Fruit fly (Drosophila melanogaster) whole organism, prepupa: ENCODE results near the gene Arpc4.

Source experiments
- Blimp-1 ChIP-seq: fragments of 200-800 bp; sonication (Bioruptor generic); optimal IDR thresholded peaks from 3 replicates; lab custom pipeline; 2017; ENCODE audit warnings: missing biosample characterization, missing genetic modification characterization, mild to moderate bottlenecking, moderate library complexity, missing genetic modification reagents
- CG10631 ChIP-seq: fragments of 200-800 bp; sonication (Bioruptor generic); optimal IDR thresholded peaks from 2 replicates; lab custom pipeline; 2016; ENCODE audit warnings: missing biosample characterization, missing genetic modification characterization
- CG10669 ChIP-seq: fragments of 200-800 bp; sonication (Bioruptor generic); optimal IDR thresholded peaks from 3 replicates; lab custom pipeline; 2018; ENCODE audit warnings: missing biosample characterization, mild to moderate bottlenecking, missing genetic modification characterization, moderate library complexity
- CG11294 ChIP-seq: fragments of 200-800 bp; sonication (Bioruptor generic); IDR thresholded peaks from 2 replicates; pipeline ENCODE4 v1.3.6; 2022; ENCODE audit warnings: missing biosample characterization, missing genetic modification characterization
- CG11762 ChIP-seq: fragments of 200-800 bp; sonication (Bioruptor generic); optimal IDR thresholded peaks from 3 replicates; lab custom pipeline; 2016; ENCODE audit warnings: missing biosample characterization, missing genetic modification characterization; ENCODE audit not compliant: insufficient read depth
- CG15336 ChIP-seq: fragments of 200-800 bp; sonication (Bioruptor generic); IDR thresholded peaks from 2 replicates; pipeline ENCODE4 v1.3.6; 2022; ENCODE audit warnings: missing biosample characterization, missing genetic modification characterization
- CG1621 ChIP-seq: fragments of 200-800 bp; sonication (Bioruptor generic); optimal IDR thresholded peaks from 3 replicates; lab custom pipeline; 2018; ENCODE audit warnings: missing biosample characterization, mild to moderate bottlenecking, missing genetic modification characterization
- CG16779 ChIP-seq: fragments of 200-800 bp; sonication (Bioruptor generic); optimal IDR thresholded peaks from 3 replicates; lab custom pipeline; 2017; ENCODE audit warnings: missing biosample characterization, mild to moderate bottlenecking, missing genetic modification characterization
- CG31627 ChIP-seq: fragments of 200-800 bp; sonication (Bioruptor generic); optimal IDR thresholded peaks from 3 replicates; lab custom pipeline; 2016; ENCODE audit warnings: missing biosample characterization, missing genetic modification characterization
- CG32006 ChIP-seq: fragments of 200-800 bp; sonication (Bioruptor generic); optimal IDR thresholded peaks from 3 replicates; lab custom pipeline; 2017; ENCODE audit warnings: missing biosample characterization, mild to moderate bottlenecking, missing genetic modification characterization
- CG34406 ChIP-seq: fragments of 200-800 bp; sonication (Bioruptor generic); optimal IDR thresholded peaks from 3 replicates; lab custom pipeline; 2016; ENCODE audit warnings: missing biosample characterization, missing genetic modification characterization
- CG4318 ChIP-seq: fragments of 200-800 bp; sonication (Bioruptor generic); optimal IDR thresholded peaks from 3 replicates; lab custom pipeline; 2017; ENCODE audit warnings: missing biosample characterization, mild to moderate bottlenecking, missing genetic modification characterization
- CG6792 ChIP-seq: fragments of 200-800 bp; sonication (Bioruptor generic); optimal IDR thresholded peaks from 3 replicates; lab custom pipeline; 2016; ENCODE audit warnings: missing biosample characterization, missing genetic modification characterization
- CG7368 ChIP-seq: fragments of 200-800 bp; sonication (Bioruptor generic); optimal IDR thresholded peaks from 3 replicates; lab custom pipeline; 2016; ENCODE audit warnings: missing biosample characterization, missing genetic modification characterization
- CG8632 ChIP-seq: fragments of 200-800 bp; sonication (Bioruptor generic); optimal IDR thresholded peaks from 3 replicates; lab custom pipeline; 2016; ENCODE audit warnings: missing biosample characterization, missing genetic modification characterization
- CG9139 ChIP-seq: fragments of 200-800 bp; sonication (Bioruptor generic); optimal IDR thresholded peaks from 3 replicates; lab custom pipeline; 2017; ENCODE audit warnings: missing biosample characterization, mild to moderate bottlenecking, missing genetic modification characterization
- Eip75B ChIP-seq: fragments of 200-800 bp; sonication (Bioruptor generic); optimal IDR thresholded peaks from 3 replicates; lab custom pipeline; 2016; ENCODE audit warnings: missing biosample characterization, missing genetic modification characterization
- Eip78C ChIP-seq: fragments of 200-800 bp; sonication (Bioruptor generic); peaks from one replicate; lab custom pipeline; 2016; ENCODE audit warnings: missing biosample characterization, missing genetic modification characterization
- Eip93F ChIP-seq: fragments of 200-800 bp; sonication (Bioruptor generic); optimal IDR thresholded peaks from 2 replicates; lab custom pipeline; 2016; ENCODE audit warnings: missing biosample characterization, mild to moderate bottlenecking, missing genetic modification characterization
- Ets21C ChIP-seq: fragments of 200-800 bp; sonication (Bioruptor generic); optimal IDR thresholded peaks from 3 replicates; lab custom pipeline; 2016; ENCODE audit warnings: missing biosample characterization, missing genetic modification characterization
- Ets96B ChIP-seq: fragments of 200-800 bp; optimal IDR thresholded peaks from 2 replicates; lab custom pipeline; 2019; ENCODE audit warnings: missing biosample characterization, mild to moderate bottlenecking, missing genetic modification characterization, moderate library complexity
- Gug ChIP-seq: fragments of 200-800 bp; sonication (Bioruptor generic); IDR thresholded peaks from 2 replicates; pipeline ENCODE4 v1.3.6; 2022; ENCODE audit warnings: missing biosample characterization, missing genetic modification characterization
- Hr38 ChIP-seq: sonication (Bioruptor generic); optimal IDR thresholded peaks from 2 replicates; lab custom pipeline; 2016; ENCODE audit warnings: missing biosample characterization, missing genetic modification characterization
- Hr4 ChIP-seq: fragments of 200-800 bp; sonication (Bioruptor generic); optimal IDR thresholded peaks from 3 replicates; lab custom pipeline; 2016; ENCODE audit warnings: missing biosample characterization, missing genetic modification characterization
- Met ChIP-seq: fragments of 200-800 bp; sonication (Bioruptor generic); optimal IDR thresholded peaks from 3 replicates; lab custom pipeline; 2016; ENCODE audit warnings: missing biosample characterization, missing genetic modification characterization
- OdsH ChIP-seq: fragments of 200-800 bp; sonication (Bioruptor generic); optimal IDR thresholded peaks from 3 replicates; lab custom pipeline; 2016; ENCODE audit warnings: missing biosample characterization, missing genetic modification characterization
- Sox102F ChIP-seq: fragments of 200-800 bp; sonication (Bioruptor generic); optimal IDR thresholded peaks from 2 replicates; lab custom pipeline; 2016; ENCODE audit warnings: missing biosample characterization, mild to moderate bottlenecking, missing genetic modification characterization
- Sox14 ChIP-seq: fragments of 200-800 bp; sonication (Bioruptor generic); optimal IDR thresholded peaks from 3 replicates; lab custom pipeline; 2016; ENCODE audit warnings: missing biosample characterization, missing genetic modification characterization
- Sox15 ChIP-seq: fragments of 200-800 bp; sonication (Bioruptor generic); optimal IDR thresholded peaks from 3 replicates; lab custom pipeline; 2016; ENCODE audit warnings: missing biosample characterization, missing genetic modification characterization
- achi ChIP-seq: fragments of 200-800 bp; sonication (Bioruptor generic); optimal IDR thresholded peaks from 3 replicates; lab custom pipeline; 2016; ENCODE audit warnings: missing biosample characterization, missing genetic modification characterization
- acj6 ChIP-seq: fragments of 200-800 bp; sonication (Bioruptor generic); optimal IDR thresholded peaks from 3 replicates; lab custom pipeline; 2016; ENCODE audit warnings: missing biosample characterization, missing genetic modification characterization
- dac ChIP-seq: fragments of 200-800 bp; sonication (Bioruptor generic); optimal IDR thresholded peaks from 2 replicates; lab custom pipeline; 2017; ENCODE audit warnings: missing biosample characterization, mild to moderate bottlenecking, missing genetic modification characterization
- dsx ChIP-seq: fragments of 200-800 bp; optimal IDR thresholded peaks from 3 replicates; lab custom pipeline; 2019; ENCODE audit warnings: missing biosample characterization, mild to moderate bottlenecking, missing genetic modification characterization, moderate library complexity; ENCODE audit not compliant: poor library complexity, severe bottlenecking
- eg ChIP-seq: fragments of 200-800 bp; sonication (Bioruptor generic); IDR thresholded peaks from 3 replicates; pipeline ENCODE4 v1.3.6; 2022; ENCODE audit warnings: missing biosample characterization, missing genetic modification characterization
- fkh ChIP-seq: fragments of 200-800 bp; sonication (Bioruptor generic); optimal IDR thresholded peaks from 3 replicates; lab custom pipeline; 2017; ENCODE audit warnings: missing biosample characterization, mild to moderate bottlenecking, missing genetic modification characterization, moderate library complexity
- lz ChIP-seq: fragments of 200-800 bp; sonication (Bioruptor generic); optimal IDR thresholded peaks from 3 replicates; lab custom pipeline; 2016; ENCODE audit warnings: missing biosample characterization, missing genetic modification characterization
- net ChIP-seq: fragments of 200-800 bp; sonication (Bioruptor generic); optimal IDR thresholded peaks from 3 replicates; lab custom pipeline; 2016; ENCODE audit warnings: missing biosample characterization, missing genetic modification characterization
- pdm3 ChIP-seq: fragments of 200-800 bp; sonication (Bioruptor generic); optimal IDR thresholded peaks from 3 replicates; lab custom pipeline; 2016; ENCODE audit warnings: missing biosample characterization, missing genetic modification characterization
- salr ChIP-seq, 2 experiments: fragments of 200-800 bp; sonication (Bioruptor generic); optimal IDR thresholded peaks; 3 replicates each; lab custom pipeline; 2016 to 2018; ENCODE audit warnings: missing biosample characterization in 2 of 2, missing genetic modification characterization in 2 of 2, mild to moderate bottlenecking in 1 of 2
- spab ChIP-seq: fragments of 200-800 bp; sonication (Bioruptor generic); optimal IDR thresholded peaks from 2 replicates; lab custom pipeline; 2017; ENCODE audit warnings: missing biosample characterization, mild to moderate bottlenecking, missing genetic modification characterization, missing genetic modification reagents
- svp ChIP-seq: fragments of 200-800 bp; sonication (Bioruptor generic); peaks from one replicate; lab custom pipeline; 2016; ENCODE audit warnings: missing biosample characterization, missing genetic modification characterization
- topi ChIP-seq: fragments of 200-800 bp; sonication (Bioruptor generic); optimal IDR thresholded peaks from 3 replicates; lab custom pipeline; 2016; ENCODE audit warnings: missing biosample characterization, missing genetic modification characterization
- vri ChIP-seq: fragments of 200-800 bp; sonication (Bioruptor generic); optimal IDR thresholded peaks from 3 replicates; lab custom pipeline; 2016; ENCODE audit warnings: missing biosample characterization, mild to moderate bottlenecking, missing genetic modification characterization

Gene Arpc4

dm6 chr2L:6092300-6092699 is 32.6 kb upstream of the Arpc4 start:
- TF ChIP-seq CG32006 (no peak), Ets21C (GFP tag; lab: Kevin White, UChicago) (no peak), CG9139 (GFP tag; lab: Kevin White, UChicago) (no peak), CG7368 (GFP tag; lab: Kevin White, UChicago) (no peak), Eip75B (GFP tag; lab: Kevin White, UChicago) (no peak), Eip78C (GFP tag; lab: Kevin White, UChicago) (no peak), CG11294 (GFP tag; lab: Robert Waterston, UW) (no peak), Gug (GFP tag; lab: Robert Waterston, UW) (no peak), lz (GFP tag; lab: Kevin White, UChicago) (no peak), Sox14 (no peak)

dm6 chr2L:6098479-6099269 is 26.3 kb upstream of the Arpc4 start, which contains the start of gene CG9175:
Gene CG9175, minus strand, starts transcription at chr2L:6098966.
- TF ChIP-seq fkh (GFP tag; lab: Kevin White, UChicago) (peak; percentile 38), CG31627 (GFP tag; lab: Kevin White, UChicago) (peak; percentile 21), Sox15 (GFP tag; lab: Kevin White, UChicago) (no peak), lz (GFP tag; lab: Kevin White, UChicago) (peak; percentile 14), CG11762 (GFP tag; lab: Kevin White, UChicago) (no peak), OdsH (GFP tag; lab: Kevin White, UChicago) (no peak), Eip78C (GFP tag; lab: Kevin White, UChicago) (peak; percentile 80), svp (GFP tag; lab: Kevin White, UChicago) (peak; percentile 96), CG8632 (GFP tag; lab: Kevin White, UChicago) (no peak), CG1621 (tag; lab: Kevin White, UChicago) (peak; percentile 49), Sox14 (peak; percentile 47)

dm6 chr2L:6099270-6099644 is 25.7 kb upstream of the Arpc4 start:
- TF ChIP-seq vri (no peak), fkh (GFP tag; lab: Kevin White, UChicago) (no peak), Eip78C (GFP tag; lab: Kevin White, UChicago) (peak; percentile 63), CG16779 (no peak), acj6 (no peak), Sox14 (peak; percentile 54), Hr38 (GFP tag; lab: Kevin White, UChicago) (no peak), Met (GFP tag; lab: Kevin White, UChicago) (peak; percentile 33)

dm6 chr2L:6100202-6100689 is 24.7 kb upstream of the Arpc4 start, which contains the start of gene stai:
Gene stai, plus strand, starts transcription at chr2L:6100377.
- TF ChIP-seq OdsH (GFP tag; lab: Kevin White, UChicago) (no peak), CG11762 (GFP tag; lab: Kevin White, UChicago) (peak; percentile 12), Sox102F (GFP tag; lab: Kevin White, UChicago) (peak; percentile 47), pdm3 (GFP tag; lab: Kevin White, UChicago) (no peak), CG15336 (GFP tag; lab: Robert Waterston, UW) (peak; percentile 25; the same call in 1 of the 2 replicates), net (GFP tag; lab: Kevin White, UChicago) (peak; percentile 41), CG34406 (GFP tag; lab: Kevin White, UChicago) (no peak), salr (GFP tag; optimal IDR thresholded peaks at IDR 0.05; lab: Kevin White, UChicago) (peak in 1 of 2 experiments; percentile 15), Blimp-1 (GFP tag; lab: Kevin White, UChicago) (peak; percentile 88), dac (GFP tag; lab: Kevin White, UChicago) (peak; percentile 21), Ets21C (GFP tag; lab: Kevin White, UChicago) (no peak), achi (GFP tag; lab: Kevin White, UChicago) (peak; percentile 15), eg (GFP tag; lab: Robert Waterston, UW) (peak; percentile 54), Ets96B (no peak), CG10631 (no peak), svp (GFP tag; lab: Kevin White, UChicago) (peak; percentile 93), Eip93F (no peak), acj6 (no peak), Sox15 (GFP tag; lab: Kevin White, UChicago) (no peak), topi (GFP tag; lab: Kevin White, UChicago) (peak; percentile 34), spab (no peak), CG4318 (GFP tag; lab: Kevin White, UChicago) (no peak), Gug (GFP tag; lab: Robert Waterston, UW) (no peak), Hr4 (GFP tag; lab: Kevin White, UChicago) (no peak), Hr38 (GFP tag; lab: Kevin White, UChicago) (no peak), CG10669 (GFP tag; lab: Kevin White, UChicago) (no peak), dsx (peak; percentile 58), CG6792 (GFP tag; lab: Kevin White, UChicago) (no peak), CG11294 (GFP tag; lab: Robert Waterston, UW) (no peak), CG7368 (GFP tag; lab: Kevin White, UChicago) (peak; percentile 17)
